Worm (Caenorhabditis elegans) whole organism, L2 larva: ENCODE results near the gene R04D3.4.

Source experiments
- ceh-82 ChIP-seq: fragments of 150-350 bp; optimal IDR thresholded peaks from 2 replicates; lab custom pipeline; 2014; ENCODE audit warnings: missing biosample characterization, missing genetic modification characterization
- egl-27 ChIP-seq: sonication (generic microtip); optimal IDR thresholded peaks from 3 replicates; lab custom pipeline; 2017; ENCODE audit warnings: missing biosample characterization, missing genetic modification reagents, missing genetic modification characterization
- elt-3 ChIP-seq: sonication (generic microtip); optimal IDR thresholded peaks from 2 replicates; lab custom pipeline; 2017; ENCODE audit warnings: missing biosample characterization, missing genetic modification characterization
- mdl-1 ChIP-seq, 2 experiments: fragments of 150-350 bp in 1 of 2; sonication (generic microtip) in 1 of 2; optimal IDR thresholded peaks; 2 replicates each; lab custom pipeline; 2017; ENCODE audit warnings: missing biosample characterization in 2 of 2, missing genetic modification characterization in 2 of 2
- nhr-11 ChIP-seq: fragments of 150-350 bp; optimal IDR thresholded peaks from 2 replicates; lab custom pipeline; 2014; ENCODE audit warnings: missing biosample characterization, missing genetic modification characterization
- nhr-23 ChIP-seq: fragments of 150-350 bp; optimal IDR thresholded peaks from 2 replicates; lab custom pipeline; 2014; ENCODE audit warnings: missing biosample characterization, missing genetic modification reagents, missing genetic modification characterization
- ztf-11 ChIP-seq: sonication (generic microtip); optimal IDR thresholded peaks from 2 replicates; lab custom pipeline; 2017; ENCODE audit warnings: missing biosample characterization, missing genetic modification characterization

DNA sequence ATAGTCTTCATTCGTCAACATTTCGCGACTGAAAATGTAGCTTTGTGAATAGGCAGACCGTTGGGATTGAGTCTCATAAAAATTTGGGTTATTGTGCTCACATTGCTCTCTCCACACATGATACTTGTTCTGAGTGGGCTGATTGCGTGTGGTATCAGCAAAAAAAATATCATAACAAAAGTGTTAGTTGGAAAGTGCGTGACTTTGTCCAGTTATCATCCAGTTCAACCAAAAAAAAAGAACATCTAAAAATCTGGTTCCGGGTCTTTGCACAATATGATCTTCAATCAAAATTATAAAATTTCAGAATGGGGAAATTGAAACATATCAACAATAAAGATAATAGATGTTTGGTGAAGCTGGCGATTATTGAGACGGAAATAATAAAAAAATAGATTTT lies 11.9 kb upstream of the R04D3.4 start, which contains the start of gene srd-39:
- TF ChIP-seq ztf-11 (tag; lab: Kevin White, UChicago) (no peak), elt-3 (tag; lab: Kevin White, UChicago) (no peak), nhr-23 (tag; lab: Kevin White, UChicago) (no peak), ceh-82 (no peak), egl-27 (tag; lab: Kevin White, UChicago) (no peak), mdl-1 (tag; optimal IDR thresholded peaks at IDR 0.05; lab: Kevin White, UChicago) (no peak), nhr-11 (tag; lab: Kevin White, UChicago) (no peak)
